Fruit fly (Drosophila melanogaster) whole organism, embryonic: ENCODE data around the gene CG7903.

Source experiments
- CG10543 ChIP-seq: fragments of 200-800 bp; sonication (Bioruptor generic); optimal IDR thresholded peaks from 3 replicates; lab custom pipeline; 2017; ENCODE audit warnings: missing biosample characterization, mild to moderate bottlenecking, missing genetic modification characterization, moderate library complexity
- CG34224 ChIP-seq: fragments of 200-800 bp; sonication (Bioruptor generic); IDR thresholded peaks from 3 replicates; pipeline ENCODE4 v1.3.6; 2022; ENCODE audit warnings: missing biosample characterization, missing genetic modification characterization; ENCODE audit not compliant: partially characterized antibody
- CG6654 ChIP-seq: fragments of 200-800 bp; sonication (Bioruptor generic); optimal IDR thresholded peaks from 2 replicates; lab custom pipeline; 2017; ENCODE audit warnings: missing biosample characterization, mild to moderate bottlenecking, missing genetic modification characterization
- CG8388 ChIP-seq: fragments of 200-800 bp; sonication (Bioruptor generic); optimal IDR thresholded peaks from 2 replicates; lab custom pipeline; 2019; ENCODE audit warnings: missing biosample characterization, mild to moderate bottlenecking, missing genetic modification characterization, moderate library complexity
- NK7.1 ChIP-seq: fragments of 200-800 bp; sonication (Bioruptor generic); optimal IDR thresholded peaks from 3 replicates; lab custom pipeline; 2016; ENCODE audit warnings: missing biosample characterization, missing genetic modification characterization
- ab ChIP-seq: fragments of 200-800 bp; sonication (Bioruptor generic); optimal IDR thresholded peaks from 2 replicates; lab custom pipeline; 2016; ENCODE audit warnings: missing biosample characterization, missing genetic modification characterization
- tll ChIP-seq, 2 experiments: fragments of 200-800 bp in 1 of 2; fragments of >200 bp in 1 of 2; sonication (Bioruptor generic) in 1 of 2; optimal IDR thresholded peaks; 2 replicates each; lab custom pipeline; 2017 to 2019; ENCODE audit warnings: missing biosample characterization in 2 of 2, missing genetic modification characterization in 2 of 2, mild to moderate bottlenecking in 1 of 2, moderate library complexity in 1 of 2

DNA sequence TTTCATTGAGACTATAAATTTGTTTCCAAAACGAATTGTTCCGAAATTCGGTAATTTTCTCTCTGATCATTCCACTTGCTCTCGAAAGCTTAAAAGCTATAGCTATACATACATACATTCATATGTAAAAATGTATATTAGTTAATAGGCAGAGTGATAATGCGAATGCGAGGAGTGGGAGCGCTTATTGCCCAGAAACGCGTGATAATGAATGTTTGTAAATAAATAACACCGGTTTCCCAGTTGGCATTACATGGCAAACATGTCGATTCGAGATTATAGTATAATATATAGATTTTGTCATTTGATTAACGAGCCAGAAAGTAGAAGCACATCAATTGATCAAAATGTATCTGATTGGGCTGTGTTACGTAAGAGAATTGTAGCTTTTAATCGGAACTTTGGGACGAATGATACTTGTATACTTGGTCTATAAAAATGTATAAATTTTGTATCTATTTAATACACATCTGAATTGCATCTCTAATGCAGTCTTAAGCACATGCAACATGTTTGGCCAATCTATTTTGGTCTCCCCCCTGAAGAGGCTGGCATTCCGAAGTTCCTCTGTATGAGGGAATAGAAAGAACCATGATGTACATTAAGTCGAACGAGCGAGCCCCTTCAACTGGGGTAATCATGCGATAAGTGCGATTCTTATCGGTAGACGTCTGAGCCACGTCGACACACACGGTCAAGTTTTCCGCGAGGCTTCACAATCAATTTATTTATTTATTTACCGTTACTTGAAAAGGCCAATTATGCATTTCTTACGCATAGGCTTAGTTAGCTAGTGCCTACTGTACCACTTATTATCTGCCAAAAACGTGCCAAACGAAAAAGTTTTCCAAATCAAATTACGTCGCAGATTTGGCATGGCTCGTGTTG is 17.8 kb upstream of the CG7903 start:
- TF ChIP-seq tll (GFP tag; optimal IDR thresholded peaks at IDR 0.05; lab: Kevin White, UChicago) (no peak), NK7.1 (GFP tag; lab: Kevin White, UChicago) (no peak), ab (GFP tag; lab: Kevin White, UChicago) (no peak), CG6654 (GFP tag; lab: Kevin White, UChicago) (no peak), CG10543 (GFP tag; lab: Kevin White, UChicago) (peak; percentile 18), CG8388 (GFP tag; lab: Kevin White, UChicago) (no peak), CG34224 (no peak)
